Worm (Caenorhabditis elegans): ENCODE results near the gene cyn-4.

cyn-4 gene

DNA sequence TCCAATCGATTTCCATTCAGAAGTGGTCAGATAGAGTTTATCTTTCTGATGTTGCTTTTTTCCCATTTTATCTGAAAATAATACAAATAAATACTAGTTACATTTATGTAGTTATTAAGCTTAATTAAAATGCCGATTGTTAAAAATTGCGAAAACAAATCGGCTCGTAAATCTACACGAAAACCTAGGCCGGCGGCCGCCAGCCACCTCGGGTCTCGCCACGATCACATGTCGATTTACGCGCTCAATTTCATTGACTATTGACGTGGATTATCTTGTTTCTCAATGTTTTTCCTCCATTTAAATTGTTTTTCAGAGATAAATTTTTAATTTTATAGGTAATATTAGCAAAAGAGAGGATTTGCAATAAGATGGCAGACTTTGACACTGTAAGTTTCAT lies at the start of gene cyn-4, which contains the start of gene copz-1:
TSS of gene cyn-4 (minus strand) at position 71 of the 400 bp plus-strand sequence.
TSS of gene copz-1 (plus strand) at position 339 of the 400 bp plus-strand sequence.
- TF ChIP-seq mxl-3 (GFP tag; optimal IDR thresholded peaks at IDR 0.05) (no peak), set-16 (GFP tag; IDR thresholded peaks at IDR 0.05) (no peak), ceh-44 (GFP tag; IDR thresholded peaks at IDR 0.05) (0 out of 2 replicates have a peak, but pooled peaks have one; percentile 30), F49E8.2 (tag; optimal IDR thresholded peaks at IDR 0.05; ENCODE audit: borderline replicate concordance) (no peak), zag-1 (tag; optimal IDR thresholded peaks at IDR 0.05) (no peak), gei-8 (GFP tag; optimal IDR thresholded peaks at IDR 0.05) (no peak), T20F7.1 (GFP tag; optimal IDR thresholded peaks at IDR 0.05) (peak; percentile 35), attf-4 (tag; optimal IDR thresholded peaks at IDR 0.05) (no peak), php-3 (GFP tag; IDR thresholded peaks at IDR 0.05) (no peak), arid-1 (GFP tag; conservative IDR thresholded peaks at IDR 0.05) (peak; percentile 40; the same call in 1 of the 2 replicates), dmd-6 (GFP tag; IDR thresholded peaks at IDR 0.05) (peak; percentile 32; the same call in 1 of the 2 replicates), ces-1 (GFP tag; optimal IDR thresholded peaks at IDR 0.05) (peak; percentile 0), snpc-1.2 (GFP tag; IDR thresholded peaks at IDR 0.05) (no peak), lsy-2 (tag; optimal IDR thresholded peaks at IDR 0.05) (peak; percentile 50 to 94), hmg-1.1 (GFP tag; IDR thresholded peaks at IDR 0.05) (0 out of 2 replicates have a peak, but pooled peaks have one; percentile 36), dpl-1 (GFP tag; optimal IDR thresholded peaks at IDR 0.05) (peak; percentile 81), aha-1 (tag) (peak; percentile 81), madf-5 (GFP tag; IDR thresholded peaks at IDR 0.05) (no peak), nhr-77 (tag; optimal IDR thresholded peaks at IDR 0.05) (peak; percentile 3), lin-13 (GFP tag; optimal IDR thresholded peaks at IDR 0.05) (peak; percentile 38), unc-62 (GFP tag; optimal IDR thresholded peaks at IDR 0.05 in 1 of 2) (no peak), unc-62 (tag; optimal IDR thresholded peaks at IDR 0.05) (no peak), madf-9 (GFP tag; conservative IDR thresholded peaks at IDR 0.05) (no peak), daf-19 (GFP tag; conservative IDR thresholded peaks at IDR 0.05) (no peak), lim-7 (GFP tag; IDR thresholded peaks at IDR 0.05) (no peak), lin-38 (GFP tag; IDR thresholded peaks at IDR 0.05) (peak; percentile 69), lir-3 (tag; optimal IDR thresholded peaks at IDR 0.05) (no peak), pqm-1 (tag; optimal IDR thresholded peaks at IDR 0.05) (no peak), nhr-48 (tag; optimal IDR thresholded peaks at IDR 0.05) (no peak), unc-130 (GFP tag; optimal IDR thresholded peaks at IDR 0.05) (peak; percentile 92), dmd-9 (GFP tag; IDR thresholded peaks at IDR 0.05) (no peak), hlh-30 (tag; optimal IDR thresholded peaks at IDR 0.05; ENCODE audit: insufficient read depth) (peak; percentile 80), mes-2 (tag; optimal IDR thresholded peaks at IDR 0.05; ENCODE audit: poor library complexity, severe bottlenecking) (peak; percentile 98), hlh-11 (tag; optimal IDR thresholded peaks at IDR 0.05) (peak; percentile 68), daf-16 (GFP tag; optimal IDR thresholded peaks at IDR 0.05) (no peak), daf-16 (tag; optimal IDR thresholded peaks at IDR 0.05) (peak; percentile 51), ceh-32 (tag; optimal IDR thresholded peaks at IDR 0.05; ENCODE audit: poor library complexity) (no peak), nhr-6 (tag; optimal IDR thresholded peaks at IDR 0.05) (peak; percentile 66), dve-1 (tag; optimal IDR thresholded peaks at IDR 0.05; ENCODE audit: insufficient read depth) (peak; percentile 70), rbr-2 (tag; optimal IDR thresholded peaks at IDR 0.05) (peak; percentile 69), R02D3.7 (tag; optimal IDR thresholded peaks at IDR 0.05) (peak; percentile 92), mep-1 (tag; optimal IDR thresholded peaks at IDR 0.05) (peak; percentile 57), ztf-7 (tag; optimal IDR thresholded peaks at IDR 0.05) (no peak), ama-1 (optimal IDR thresholded peaks at IDR 0.05) (no peak), duxl-1 (tag; optimal IDR thresholded peaks at IDR 0.05; ENCODE audit: poor library complexity) (peak; percentile 50), F37D6.2 (tag; optimal IDR thresholded peaks at IDR 0.05) (peak; percentile 23), fkh-10 (GFP tag; optimal IDR thresholded peaks at IDR 0.05) (peak; percentile 49), nhr-25 (tag; optimal IDR thresholded peaks at IDR 0.05; ENCODE audit: borderline replicate concordance, insufficient read depth) (peak; percentile 15), nhr-10 (tag; optimal IDR thresholded peaks at IDR 0.05) (no peak), hif-1 (tag; optimal IDR thresholded peaks at IDR 0.05) (peak in 1 of 2 experiments; percentile 88), ZK337.2 (GFP tag; IDR thresholded peaks at IDR 0.05) (peak; percentile 76)
